Fruit fly (Drosophila melanogaster): Measurements from ENCODE around the gene gdl-ORF39.

gdl-ORF39 gene

dm6 chr3L:15508233-15508632 is 1.0 kb upstream of the gdl-ORF39 start, which contains the start of gene CG7841 (continued):
- peak; percentile 99 for TF ChIP-seq CG6813 (GFP tag; optimal IDR thresholded peaks at IDR 0.05)
- TF ChIP-seq trem (tag; optimal IDR thresholded peaks at IDR 0.05): peak; percentile 97
- TF ChIP-seq CG8924 (tag; optimal IDR thresholded peaks at IDR 0.05): peak; percentile 99
- TF ChIP-seq Atf6 (GFP tag; IDR thresholded peaks at IDR 0.05): peak; percentile 98
- peak; percentile 99 for TF ChIP-seq lab (GFP tag; optimal IDR thresholded peaks at IDR 0.05)
- TF ChIP-seq CG32767 (GFP tag; IDR thresholded peaks at IDR 0.05): peak; percentile 96
- no peak for TF ChIP-seq lov (optimal IDR thresholded peaks at IDR 0.05)
- TF ChIP-seq lov (GFP tag; IDR thresholded peaks at IDR 0.05): peak; percentile 97
- peak; percentile 80 for TF ChIP-seq CG3995 (GFP tag; optimal IDR thresholded peaks at IDR 0.05)
- peak; percentile 96 for TF ChIP-seq mam (GFP tag; optimal IDR thresholded peaks at IDR 0.05)
- no peak for TF ChIP-seq hbn (GFP tag; IDR thresholded peaks at IDR 0.05; ENCODE audit: partially characterized antibody)
- peak; percentile 97 for TF ChIP-seq Xbp1 (GFP tag; optimal IDR thresholded peaks at IDR 0.05)
- TF ChIP-seq CG31365 (tag; optimal IDR thresholded peaks at IDR 0.05): peak; percentile 94
- TF ChIP-seq CG17361 (GFP tag; IDR thresholded peaks at IDR 0.05): peak; percentile 96
- TF ChIP-seq ase (GFP tag; IDR thresholded peaks at IDR 0.05): no peak; the same call in 2 of the 3 replicates
- no peak for TF ChIP-seq CG11560 (tag; IDR thresholded peaks at IDR 0.05)
- peak; percentile 94 for TF ChIP-seq btn (GFP tag; optimal IDR thresholded peaks at IDR 0.05)
- peak; percentile 100 for TF ChIP-seq Med (GFP tag)
- peak; percentile 97 for TF ChIP-seq CG15011 (GFP tag; optimal IDR thresholded peaks at IDR 0.05)
- TF ChIP-seq al (GFP tag; IDR thresholded peaks at IDR 0.05): peak; percentile 88
- TF ChIP-seq CG18619 (GFP tag; optimal IDR thresholded peaks at IDR 0.05): peak; percentile 97
- TF ChIP-seq CG33557 (GFP tag; optimal IDR thresholded peaks at IDR 0.05): peak; percentile 98
- no peak for TF ChIP-seq unc-4 (GFP tag; IDR thresholded peaks at IDR 0.05; ENCODE audit: partially characterized antibody)
- TF ChIP-seq CG10543 (GFP tag; optimal IDR thresholded peaks at IDR 0.05): peak; percentile 99
- TF ChIP-seq tna (GFP tag; IDR thresholded peaks at IDR 0.05; ENCODE audit: partially characterized antibody): no peak
- peak; percentile 96 for TF ChIP-seq fd3F (GFP tag; optimal IDR thresholded peaks at IDR 0.05)
- peak; percentile 96 for TF ChIP-seq Dad (GFP tag; optimal IDR thresholded peaks at IDR 0.05)
- peak; percentile 91 for TF ChIP-seq zen (tag; optimal IDR thresholded peaks at IDR 0.05)
- TF ChIP-seq ab (GFP tag; optimal IDR thresholded peaks at IDR 0.05): peak; percentile 86
- TF ChIP-seq bowl (GFP tag; IDR thresholded peaks at IDR 0.05): peak; percentile 95
- peak; percentile 98 for TF ChIP-seq NC2β (GFP tag; optimal IDR thresholded peaks at IDR 0.05)
- peak; percentile 96 for TF ChIP-seq CG9817 (tag; optimal IDR thresholded peaks at IDR 0.05)
- peak; percentile 99 for TF ChIP-seq CG2712 (tag; optimal IDR thresholded peaks at IDR 0.05)
- TF ChIP-seq Hey (tag; optimal IDR thresholded peaks at IDR 0.05): peak; percentile 94
- TF ChIP-seq dmrt11E (tag; optimal IDR thresholded peaks at IDR 0.05): peak; percentile 99
- peak; percentile 44 to 83 for TF ChIP-seq insv (GFP tag; optimal IDR thresholded peaks at IDR 0.05)
- no peak; the same call in 1 of the 2 replicates for TF ChIP-seq CG32772 (GFP tag; IDR thresholded peaks at IDR 0.05)
- TF ChIP-seq CG12071 (GFP tag; optimal IDR thresholded peaks at IDR 0.05): peak; percentile 98
- TF ChIP-seq Sry-β (GFP tag; optimal IDR thresholded peaks at IDR 0.05): peak; percentile 67
- peak; percentile 99 for TF ChIP-seq PHDP (tag; optimal IDR thresholded peaks at IDR 0.05)
- TF ChIP-seq cwo (GFP tag; optimal IDR thresholded peaks at IDR 0.05): peak; percentile 99
- TF ChIP-seq CG5180 (GFP tag; optimal IDR thresholded peaks at IDR 0.05): peak; percentile 93
- peak; percentile 97 for TF ChIP-seq oc (tag; optimal IDR thresholded peaks at IDR 0.05)
- TF ChIP-seq vnd (GFP tag; IDR thresholded peaks at IDR 0.05; ENCODE audit: partially characterized antibody): no peak
- peak; percentile 86 for TF ChIP-seq CG7271 (tag; optimal IDR thresholded peaks at IDR 0.05)
- TF ChIP-seq CG2889 (GFP tag; IDR thresholded peaks at IDR 0.05): peak; percentile 86
- peak; percentile 21 for TF ChIP-seq cg (GFP tag; optimal IDR thresholded peaks at IDR 0.05)
- TF ChIP-seq dan (GFP tag; IDR thresholded peaks at IDR 0.05): no peak
- TF ChIP-seq MESR4 (GFP tag; optimal IDR thresholded peaks at IDR 0.05): peak; percentile 79
- TF ChIP-seq ap (GFP tag; IDR thresholded peaks at IDR 0.05): peak; percentile 94; the same call in 1 of the 2 replicates

Data from whole organism, embryonic.